Worm (Caenorhabditis elegans) whole organism, early embryonic: ENCODE measurements around the gene Y82E9BR.22.

Experiments used
- B0310.2 ChIP-seq: sonication (generic microtip); optimal IDR thresholded peaks from 2 replicates; lab custom pipeline; 2016; ENCODE audit warnings: mild to moderate bottlenecking, missing genetic modification characterization, missing compliant biosample characterization
- F13C5.2 ChIP-seq: sonication (generic microtip); optimal IDR thresholded peaks from 2 replicates; lab custom pipeline; 2017; ENCODE audit warnings: mild to moderate bottlenecking, missing genetic modification characterization, inconsistent platforms, missing compliant biosample characterization
- aly-1 ChIP-seq: sonication (generic microtip); optimal IDR thresholded peaks from 2 replicates; lab custom pipeline; 2016; ENCODE audit warnings: missing genetic modification characterization, missing compliant biosample characterization
- ama-1 ChIP-seq: fragments of 150-350 bp; optimal IDR thresholded peaks from 2 replicates; lab custom pipeline; 2014
- ceh-13 ChIP-seq: fragments of 200-800 bp; sonication (Bioruptor generic); optimal IDR thresholded peaks from 2 replicates; lab custom pipeline; 2018; ENCODE audit warnings: mild to moderate bottlenecking, missing genetic modification characterization, missing compliant biosample characterization
- ceh-36 ChIP-seq: sonication (generic microtip); optimal IDR thresholded peaks from 2 replicates; lab custom pipeline; 2016; ENCODE audit warnings: missing genetic modification characterization, inconsistent platforms, missing compliant biosample characterization
- ets-7 ChIP-seq: sonication (generic microtip); optimal IDR thresholded peaks from 2 replicates; lab custom pipeline; 2016; ENCODE audit warnings: missing genotype, missing genetic modification characterization, missing compliant biosample characterization
- flt-1 ChIP-seq: fragments of 200-800 bp; sonication (Bioruptor generic); IDR thresholded peaks from 2 replicates; pipeline ENCODE4 v1.3.6; 2022; ENCODE audit warnings: missing genetic modification characterization, missing compliant biosample characterization
- hmbx-1 ChIP-seq: sonication (generic microtip); optimal IDR thresholded peaks from 2 replicates; lab custom pipeline; 2016; ENCODE audit warnings: mild to moderate bottlenecking, missing genetic modification characterization, missing compliant biosample characterization
- hmg-4 ChIP-seq: fragments of 200-800 bp; sonication (Bioruptor generic); optimal IDR thresholded peaks from 2 replicates; lab custom pipeline; 2018; ENCODE audit warnings: mild to moderate bottlenecking, missing genetic modification characterization, missing compliant biosample characterization
- hnd-1 ChIP-seq: sonication (generic microtip); optimal IDR thresholded peaks from 2 replicates; lab custom pipeline; 2016; ENCODE audit warnings: missing genetic modification characterization, missing compliant biosample characterization
- pes-1 ChIP-seq: fragments of 200-800 bp; sonication (Bioruptor generic); IDR thresholded peaks from 2 replicates; pipeline ENCODE4 v1.3.6; 2022; ENCODE audit warnings: missing genetic modification reagents, missing genetic modification characterization, missing compliant biosample characterization
- scrt-1 ChIP-seq: fragments of 200-800 bp; sonication (Bioruptor generic); IDR thresholded peaks from 2 replicates; pipeline ENCODE4 v1.3.6; 2022; ENCODE audit warnings: missing genetic modification characterization, missing compliant biosample characterization
- sea-1 ChIP-seq: fragments of 200-800 bp; sonication (Bioruptor generic); conservative IDR thresholded peaks from 2 replicates; pipeline ENCODE4 v1.3.6; 2022; ENCODE audit warnings: missing genetic modification characterization, missing compliant biosample characterization
- tbx-11 ChIP-seq: fragments of 200-800 bp; sonication (Bioruptor generic); IDR thresholded peaks from 2 replicates; pipeline ENCODE4 v1.3.6; 2022; ENCODE audit warnings: missing genetic modification characterization, missing compliant biosample characterization
- tbx-37 ChIP-seq: fragments of 200-800 bp; sonication (Bioruptor generic); conservative IDR thresholded peaks from 2 replicates; pipeline ENCODE4 v1.3.6; 2022; ENCODE audit warnings: missing genetic modification reagents, missing genetic modification characterization, missing compliant biosample characterization
- tra-4 ChIP-seq: sonication (generic microtip); optimal IDR thresholded peaks from 2 replicates; lab custom pipeline; 2017; ENCODE audit warnings: missing genetic modification characterization, missing compliant biosample characterization

Gene Y82E9BR.22

DNA sequence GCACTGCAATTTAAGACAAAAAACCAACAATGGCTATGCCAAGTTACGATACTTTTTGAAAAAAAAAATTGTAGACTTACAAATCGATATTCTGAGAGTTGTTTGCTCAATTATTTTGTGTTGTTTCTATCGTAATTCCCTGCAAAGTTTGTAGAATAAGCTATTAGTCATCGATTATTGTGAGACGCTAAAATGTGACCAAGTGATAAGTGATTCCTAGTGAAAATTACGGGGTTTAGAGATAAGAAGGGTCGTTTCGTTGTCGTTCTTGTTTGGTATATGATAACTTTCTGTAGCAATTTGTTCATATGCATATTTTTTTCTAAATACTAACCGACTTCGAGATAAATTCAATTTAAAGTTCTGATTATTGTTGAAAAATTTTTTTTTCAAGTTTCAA, 10.9 kb downstream of the Y82E9BR.22 start:
- TF ChIP-seq ceh-36 (tag; lab: Kevin White, UChicago): no peak
- no peak for TF ChIP-seq ceh-13
- no peak for TF ChIP-seq ets-7
- no peak for TF ChIP-seq F13C5.2 (tag; lab: Kevin White, UChicago)
- no peak for TF ChIP-seq pes-1
- no peak for TF ChIP-seq tbx-37 (GFP tag; lab: Robert Waterston, UW)
- no peak for TF ChIP-seq hmbx-1 (tag; lab: Kevin White, UChicago)
- TF ChIP-seq scrt-1 (GFP tag; lab: Robert Waterston, UW): no peak
- no peak for TF ChIP-seq hnd-1 (tag; lab: Kevin White, UChicago)
- no peak for TF ChIP-seq tbx-11 (GFP tag; lab: Robert Waterston, UW)
- no peak for TF ChIP-seq aly-1

DNA sequence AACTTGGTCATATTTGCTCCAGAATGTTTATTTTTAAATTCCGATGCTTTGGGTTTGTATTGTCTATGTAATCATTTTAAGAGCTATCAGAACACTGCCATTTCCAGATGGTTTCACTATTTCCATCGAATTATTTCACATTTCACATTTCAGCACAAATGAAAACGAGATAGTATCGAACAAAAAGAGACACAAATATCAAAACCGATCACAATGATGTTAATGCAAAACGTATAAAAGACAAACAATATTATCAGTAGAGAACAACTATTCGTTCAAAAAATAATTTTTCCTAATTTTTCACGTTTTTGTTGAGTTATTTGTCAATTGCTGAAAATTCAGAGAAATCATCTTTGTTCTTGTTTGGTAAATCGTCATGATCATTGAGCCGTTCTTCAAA, 13.7 kb downstream of the Y82E9BR.22 start:
- TF ChIP-seq ama-1 (lab: Kevin White, UChicago): no peak
- TF ChIP-seq hnd-1 (tag; lab: Kevin White, UChicago): no peak
- TF ChIP-seq tra-4 (tag; lab: Kevin White, UChicago): no peak
- no peak for TF ChIP-seq F13C5.2 (tag; lab: Kevin White, UChicago)
- no peak for TF ChIP-seq sea-1 (GFP tag; lab: Robert Waterston, UW)
- no peak for TF ChIP-seq ets-7
- no peak for TF ChIP-seq hmg-4 (GFP tag; lab: Kevin White, UChicago)
- no peak for TF ChIP-seq aly-1
- no peak for TF ChIP-seq pes-1
- no peak for TF ChIP-seq scrt-1 (GFP tag; lab: Robert Waterston, UW)
- no peak for TF ChIP-seq tbx-11 (GFP tag; lab: Robert Waterston, UW)
- TF ChIP-seq tbx-37 (GFP tag; lab: Robert Waterston, UW): no peak
- TF ChIP-seq ceh-13: no peak
- no peak for TF ChIP-seq flt-1 (GFP tag; lab: Robert Waterston, UW)
- no peak for TF ChIP-seq B0310.2 (tag; lab: Kevin White, UChicago)

ce11 chrIII:1392763-1393162, 16.3 kb downstream of the Y82E9BR.22 start:
- TF ChIP-seq ceh-13 (no peak), aly-1 (no peak), ama-1 (lab: Kevin White, UChicago) (no peak), F13C5.2 (tag; lab: Kevin White, UChicago) (no peak), tbx-37 (GFP tag; lab: Robert Waterston, UW) (no peak), ets-7 (no peak), tra-4 (tag; lab: Kevin White, UChicago) (no peak), sea-1 (GFP tag; lab: Robert Waterston, UW) (no peak), flt-1 (GFP tag; lab: Robert Waterston, UW) (no peak), hmg-4 (GFP tag; lab: Kevin White, UChicago) (no peak), pes-1 (no peak), tbx-11 (GFP tag; lab: Robert Waterston, UW) (no peak), scrt-1 (GFP tag; lab: Robert Waterston, UW) (no peak), hnd-1 (tag; lab: Kevin White, UChicago) (no peak), ceh-36 (tag; lab: Kevin White, UChicago) (no peak), B0310.2 (tag; lab: Kevin White, UChicago) (no peak), hmbx-1 (tag; lab: Kevin White, UChicago) (no peak)

- TF ChIP-seq ceh-13 (no peak), aly-1 (no peak), flt-1 (GFP tag; lab: Robert Waterston, UW) (no peak), ets-7 (no peak), ama-1 (lab: Kevin White, UChicago) (no peak), ceh-36 (tag; lab: Kevin White, UChicago) (no peak), hmbx-1 (tag; lab: Kevin White, UChicago) (no peak), scrt-1 (GFP tag; lab: Robert Waterston, UW) (no peak), F13C5.2 (tag; lab: Kevin White, UChicago) (no peak), tra-4 (tag; lab: Kevin White, UChicago) (no peak), B0310.2 (tag; lab: Kevin White, UChicago) (no peak), tbx-37 (GFP tag; lab: Robert Waterston, UW) (no peak), sea-1 (GFP tag; lab: Robert Waterston, UW) (no peak), hmg-4 (GFP tag; lab: Kevin White, UChicago) (no peak), pes-1 (no peak), hnd-1 (tag; lab: Kevin White, UChicago) (no peak), tbx-11 (GFP tag; lab: Robert Waterston, UW) (no peak)
Measured at ce11 chrIII:1391752-1392151, 17.3 kb downstream of the Y82E9BR.22 start, which contains the start of gene pals-17. TSS of gene pals-17 (minus strand) at chrIII:1391852.

- TF ChIP-seq ama-1 (lab: Kevin White, UChicago) (no peak), flt-1 (GFP tag; lab: Robert Waterston, UW) (no peak), ceh-36 (tag; lab: Kevin White, UChicago) (no peak), hmg-4 (GFP tag; lab: Kevin White, UChicago) (no peak), sea-1 (GFP tag; lab: Robert Waterston, UW) (no peak), B0310.2 (tag; lab: Kevin White, UChicago) (no peak), aly-1 (no peak), pes-1 (no peak), tra-4 (tag; lab: Kevin White, UChicago) (no peak), F13C5.2 (tag; lab: Kevin White, UChicago) (no peak), tbx-37 (GFP tag; lab: Robert Waterston, UW) (no peak)
Measured at ce11 chrIII:1389988-1390387, 19.1 kb downstream of the Y82E9BR.22 start.

DNA sequence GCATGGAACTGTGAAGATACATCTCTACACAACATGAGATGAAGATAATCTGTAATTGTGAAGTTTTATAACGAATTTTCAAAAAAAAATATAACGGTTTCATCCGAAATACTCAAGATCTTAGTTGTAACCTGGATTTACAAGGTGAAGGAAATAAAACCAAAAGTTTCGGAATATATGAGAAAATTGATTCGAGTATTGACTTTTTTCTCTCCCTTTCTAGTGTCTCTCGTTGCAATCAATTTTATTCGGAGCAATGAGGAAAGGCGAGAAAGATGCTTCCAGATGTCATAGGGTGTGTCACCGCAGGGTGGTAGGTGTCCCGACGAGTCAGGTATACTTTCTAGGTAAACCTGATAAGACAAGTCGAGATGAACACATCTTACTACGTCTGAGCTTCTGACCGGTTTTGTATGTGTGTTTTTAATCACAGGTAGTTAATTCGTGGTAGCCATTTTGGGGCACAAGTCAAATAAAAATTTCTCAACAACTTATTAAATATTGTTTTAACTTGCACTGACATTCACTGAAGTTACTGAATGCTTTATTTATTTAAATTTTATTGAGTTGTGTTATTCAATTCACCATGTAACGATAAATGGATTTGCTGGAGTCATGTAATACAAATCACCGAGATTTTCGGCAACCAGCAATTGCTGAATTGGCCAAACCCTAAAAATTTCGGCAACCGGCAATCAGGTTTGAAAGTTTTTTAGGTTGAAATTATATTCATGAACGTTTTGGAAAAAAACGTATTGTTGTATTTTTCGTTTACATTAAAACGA, 20.6 kb downstream of the Y82E9BR.22 start, which contains the start of gene pals-20:
TSS of gene pals-20 (minus strand) at position 51 of the 785 bp plus-strand sequence.
- no peak for TF ChIP-seq scrt-1 (GFP tag; lab: Robert Waterston, UW)
- TF ChIP-seq B0310.2 (tag; lab: Kevin White, UChicago): no peak
- no peak for TF ChIP-seq hmg-4 (GFP tag; lab: Kevin White, UChicago)
- no peak for TF ChIP-seq ets-7
